Worm (Caenorhabditis elegans) whole organism, L1 larva: ENCODE measurements around the gene csc-1.

ENCODE experiments used
- C04F5.9 ChIP-seq: sonication (generic microtip); optimal IDR thresholded peaks from 2 replicates; lab custom pipeline; 2016; ENCODE audit warnings: missing genetic modification characterization, missing compliant biosample characterization
- C16A3.4 ChIP-seq: fragments of 150-350 bp; optimal IDR thresholded peaks from 2 replicates; lab custom pipeline; 2014; ENCODE audit warnings: missing biosample characterization, missing genetic modification characterization
- C34B4.2 ChIP-seq: sonication (generic microtip); optimal IDR thresholded peaks from 2 replicates; lab custom pipeline; 2017; ENCODE audit warnings: mild to moderate bottlenecking, missing genetic modification characterization, missing compliant biosample characterization
- F16B12.6 ChIP-seq: fragments of 150-350 bp; optimal IDR thresholded peaks from 2 replicates; lab custom pipeline; 2014; ENCODE audit warnings: missing biosample characterization, missing genetic modification characterization
- Y116A8C.19 ChIP-seq: sonication (generic microtip); optimal IDR thresholded peaks from 2 replicates; lab custom pipeline; 2016; ENCODE audit warnings: missing compliant biosample characterization, missing genetic modification characterization, borderline replicate concordance
- alr-1 ChIP-seq: fragments of 200-800 bp; sonication (Bioruptor generic); optimal IDR thresholded peaks from 2 replicates; lab custom pipeline; 2018; ENCODE audit warnings: borderline replicate concordance, mild to moderate bottlenecking, missing genetic modification characterization, missing compliant biosample characterization
- ama-1 ChIP-seq: fragments of 150-350 bp; optimal IDR thresholded peaks from 2 replicates; lab custom pipeline; 2014
- blmp-1 ChIP-seq: fragments of 150-350 bp; optimal IDR thresholded peaks from 2 replicates; lab custom pipeline; 2014; ENCODE audit warnings: missing biosample characterization, missing genetic modification characterization
- ceh-8 ChIP-seq: fragments of 200-800 bp; sonication (Bioruptor generic); optimal IDR thresholded peaks from 2 replicates; lab custom pipeline; 2018; ENCODE audit warnings: mild to moderate bottlenecking, missing genetic modification characterization, moderate library complexity, missing compliant biosample characterization
- ceh-82 ChIP-seq, 3 experiments: fragments of 150-350 bp in 1 of 3; sonication (generic microtip) in 2 of 3; optimal IDR thresholded peaks; 2 replicates each; lab custom pipeline; 2014 to 2017; ENCODE audit warnings: missing biosample characterization in 3 of 3, missing genetic modification characterization in 3 of 3
- ceh-88 ChIP-seq: fragments of 200-800 bp; sonication (Bioruptor generic); IDR thresholded peaks from 2 replicates; pipeline ENCODE4 v1.3.6; 2022; ENCODE audit warnings: missing genetic modification characterization, missing compliant biosample characterization
- dpl-1 ChIP-seq, 3 experiments: fragments of 150-350 bp in 2 of 3; sonication (generic microtip) in 1 of 3; optimal IDR thresholded peaks; 2 replicates each; lab custom pipeline; 2014 to 2017; ENCODE audit warnings: missing biosample characterization in 3 of 3, missing genetic modification characterization in 3 of 3, missing genetic modification reagents in 3 of 3
- efl-1 ChIP-seq, 4 experiments: fragments of 150-350 bp; optimal IDR thresholded peaks in 3 of 4; peaks in 1 of 4; 1 replicate in 1 of 4; 2 replicates in 3 of 4; lab custom pipeline; 2014; ENCODE audit warnings: missing biosample characterization in 2 of 4, missing genetic modification characterization in 2 of 4, missing genetic modification reagents in 2 of 4
- egl-13 ChIP-seq: sonication (generic microtip); optimal IDR thresholded peaks from 2 replicates; lab custom pipeline; 2016; ENCODE audit warnings: missing genotype, missing genetic modification reagents, missing genetic modification characterization, missing compliant biosample characterization
- egl-27 ChIP-seq, 2 experiments: fragments of 150-350 bp in 1 of 2; sonication (generic microtip); optimal IDR thresholded peaks; 3 replicates each; lab custom pipeline; 2017 to 2018; ENCODE audit warnings: missing biosample characterization in 2 of 2, missing genetic modification characterization in 2 of 2, missing genetic modification reagents in 2 of 2
- fkh-8 ChIP-seq: sonication (generic microtip); optimal IDR thresholded peaks from 2 replicates; lab custom pipeline; 2016; ENCODE audit warnings: mild to moderate bottlenecking, missing genetic modification characterization, missing compliant biosample characterization
- isw-1 ChIP-seq: fragments of 200-800 bp; sonication (Bioruptor generic); IDR thresholded peaks from 2 replicates; pipeline ENCODE4 v1.3.6; 2022; ENCODE audit warnings: missing genetic modification characterization, missing compliant biosample characterization
- lin-13 ChIP-seq: fragments of 150-350 bp; optimal IDR thresholded peaks from 2 replicates; lab custom pipeline; 2014; ENCODE audit warnings: missing biosample characterization, missing genetic modification reagents, missing genetic modification characterization
- lin-15B ChIP-seq: fragments of 150-350 bp; sonication (generic microtip); optimal IDR thresholded peaks from 3 replicates; lab custom pipeline; 2014; ENCODE audit warnings: missing biosample characterization, missing genetic modification characterization
- lin-35 ChIP-seq, 2 experiments: fragments of 150-350 bp; optimal IDR thresholded peaks; 2 replicates each; lab custom pipeline; 2014; ENCODE audit warnings: missing biosample characterization in 2 of 2, missing genetic modification characterization in 2 of 2, missing genetic modification reagents in 2 of 2
- lir-3 ChIP-seq: sonication (generic microtip); optimal IDR thresholded peaks from 2 replicates; lab custom pipeline; 2016; ENCODE audit warnings: mild to moderate bottlenecking, missing genetic modification characterization, moderate library complexity, missing compliant biosample characterization; ENCODE audit not compliant: poor library complexity
- lsy-2 ChIP-seq, 2 experiments: fragments of 150-350 bp; optimal IDR thresholded peaks; 2 replicates each; lab custom pipeline; 2014; ENCODE audit warnings: missing biosample characterization in 2 of 2, missing genetic modification characterization in 2 of 2
- mep-1 ChIP-seq: fragments of 150-350 bp; optimal IDR thresholded peaks from 2 replicates; lab custom pipeline; 2014; ENCODE audit warnings: missing biosample characterization, missing genetic modification characterization
- nhr-11 ChIP-seq: fragments of 150-350 bp; optimal IDR thresholded peaks from 2 replicates; lab custom pipeline; 2014; ENCODE audit warnings: missing biosample characterization, missing genetic modification characterization
- nhr-19 ChIP-seq: fragments of 200-800 bp; sonication (Bioruptor generic); conservative IDR thresholded peaks from 2 replicates; pipeline ENCODE4 v1.3.6; 2022; ENCODE audit warnings: missing genetic modification characterization, missing compliant biosample characterization
- nhr-76 ChIP-seq: sonication (generic microtip); optimal IDR thresholded peaks from 2 replicates; lab custom pipeline; 2017; ENCODE audit warnings: missing biosample characterization, missing genetic modification characterization
- nhr-77 ChIP-seq: fragments of 150-350 bp; optimal IDR thresholded peaks from 2 replicates; lab custom pipeline; 2014; ENCODE audit warnings: missing biosample characterization, missing genetic modification characterization
- nhr-85 ChIP-seq: sonication (generic microtip); peaks from one replicate; lab custom pipeline; 2016; ENCODE audit warnings: missing genetic modification characterization, inconsistent platforms, missing compliant biosample characterization
- nhr-90 ChIP-seq: sonication (generic microtip); optimal IDR thresholded peaks from 2 replicates; lab custom pipeline; 2016; ENCODE audit warnings: mild to moderate bottlenecking, missing genetic modification characterization, missing compliant biosample characterization; ENCODE audit not compliant: poor library complexity
- pag-3 ChIP-seq: sonication (generic microtip); optimal IDR thresholded peaks from 2 replicates; lab custom pipeline; 2017; ENCODE audit warnings: missing genetic modification characterization, mild to moderate bottlenecking, missing compliant biosample characterization, antibody characterized with exemption, borderline replicate concordance; ENCODE audit not compliant: insufficient read depth
- pqm-1 ChIP-seq: sonication (generic microtip); optimal IDR thresholded peaks from 3 replicates; lab custom pipeline; 2017; ENCODE audit warnings: missing biosample characterization, missing genetic modification characterization
- skn-1 ChIP-seq: fragments of 150-350 bp; optimal IDR thresholded peaks from 2 replicates; lab custom pipeline; 2014; ENCODE audit warnings: missing biosample characterization, missing genetic modification characterization
- snpc-4 ChIP-seq: fragments of 150-350 bp; optimal IDR thresholded peaks from 2 replicates; lab custom pipeline; 2014; ENCODE audit warnings: missing biosample characterization, missing genetic modification characterization
- snu-23 ChIP-seq: sonication (generic microtip); optimal IDR thresholded peaks from 2 replicates; lab custom pipeline; 2016; ENCODE audit warnings: missing genetic modification characterization, missing compliant biosample characterization
- sox-4 ChIP-seq: sonication (generic microtip); optimal IDR thresholded peaks from 2 replicates; lab custom pipeline; 2016; ENCODE audit warnings: missing genetic modification characterization, missing compliant biosample characterization
- sup-37 ChIP-seq: fragments of 200-800 bp; sonication (Bioruptor generic); optimal IDR thresholded peaks from 2 replicates; lab custom pipeline; 2018; ENCODE audit warnings: mild to moderate bottlenecking, missing genetic modification characterization, missing compliant biosample characterization
- tbx-2 ChIP-seq: sonication (generic microtip); optimal IDR thresholded peaks from 2 replicates; lab custom pipeline; 2016; ENCODE audit warnings: missing genetic modification characterization, missing compliant biosample characterization
- unc-130 ChIP-seq: fragments of 150-350 bp; optimal IDR thresholded peaks from 2 replicates; lab custom pipeline; 2017; ENCODE audit warnings: missing biosample characterization, missing genetic modification characterization, inconsistent platforms
- unc-30 ChIP-seq: sonication (generic microtip); optimal IDR thresholded peaks from 2 replicates; lab custom pipeline; 2017; ENCODE audit warnings: missing biosample characterization, missing genetic modification characterization
- unc-98 ChIP-seq: fragments of 200-800 bp; sonication (Bioruptor generic); IDR thresholded peaks from 2 replicates; pipeline ENCODE4 v1.3.6; 2022; ENCODE audit warnings: missing genetic modification characterization, missing compliant biosample characterization
- xbp-1 ChIP-seq: sonication (generic microtip); optimal IDR thresholded peaks from 2 replicates; lab custom pipeline; 2016; ENCODE audit warnings: missing genetic modification characterization, missing compliant biosample characterization
- zip-4 ChIP-seq: fragments of 200-800 bp; sonication (Bioruptor generic); optimal IDR thresholded peaks from 2 replicates; lab custom pipeline; 2018; ENCODE audit warnings: mild to moderate bottlenecking, missing genetic modification characterization, moderate library complexity, missing compliant biosample characterization
- ztf-4 ChIP-seq: fragments of 150-350 bp; optimal IDR thresholded peaks from 2 replicates; lab custom pipeline; 2014; ENCODE audit warnings: missing biosample characterization, missing genetic modification characterization

The csc-1 gene

DNA sequence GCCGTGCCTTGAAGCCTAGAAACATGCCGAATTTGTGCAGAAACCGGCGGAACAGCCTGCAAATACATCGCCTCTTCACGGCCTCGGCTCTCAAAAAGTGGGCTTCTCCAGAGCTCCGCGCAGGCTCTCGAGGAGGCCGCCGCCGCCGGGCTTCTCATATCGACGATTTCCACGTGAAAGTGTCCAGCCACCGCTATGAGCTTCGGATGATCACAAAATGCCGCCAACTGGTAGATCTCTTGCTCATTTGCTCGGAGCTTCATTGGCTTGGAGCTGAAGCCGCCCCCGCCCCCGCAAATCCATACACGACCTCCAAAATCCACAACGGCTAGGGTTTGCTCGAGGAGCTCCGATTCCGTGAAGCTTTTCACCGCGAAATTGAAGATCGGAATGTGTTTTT, 36.2 kb upstream of the csc-1 start:
- TF ChIP-seq pqm-1 (tag; lab: Kevin White, UChicago) (no peak), zip-4 (GFP tag; lab: Kevin White, UChicago) (no peak), nhr-11 (no peak), efl-1 (optimal IDR thresholded peaks at IDR 0.05; lab: Kevin White, UChicago) (no peak), efl-1 (GFP tag; optimal IDR thresholded peaks at IDR 0.05 in 1 of 2; lab: Kevin White, UChicago) (no peak), F16B12.6 (tag; lab: Kevin White, UChicago) (no peak), egl-27 (tag; optimal IDR thresholded peaks at IDR 0.05; lab: Kevin White, UChicago) (no peak), mep-1 (no peak), alr-1 (tag; lab: Kevin White, UChicago) (no peak), pag-3 (tag; lab: Kevin White, UChicago) (no peak), fkh-8 (no peak), C34B4.2 (tag; lab: Kevin White, UChicago) (no peak)

DNA sequence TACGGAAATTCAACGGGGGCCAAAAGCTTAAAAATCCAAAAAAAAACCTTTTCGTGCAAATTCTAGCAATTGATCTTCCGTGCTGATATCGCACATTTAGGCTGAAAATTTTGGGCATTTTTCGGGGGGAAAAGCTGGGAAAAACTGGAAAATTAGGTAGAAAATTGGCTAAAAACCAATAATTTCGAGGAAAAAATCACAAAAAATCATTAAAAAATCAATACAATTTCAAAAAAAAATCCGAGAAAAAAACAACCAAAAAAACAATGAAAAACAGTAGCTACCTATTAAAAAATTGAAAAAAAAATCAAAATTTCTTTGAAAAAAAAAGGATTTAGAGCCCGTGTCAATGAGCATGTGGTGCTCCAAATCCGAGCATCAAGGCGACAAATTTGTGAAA, 28.9 kb upstream of the csc-1 start, which contains the start of gene Y48E1B.3:
TSS of gene Y48E1B.3 (minus strand) at position 101 of the 400 bp plus-strand sequence.
- no peak for TF ChIP-seq sox-4 (tag; lab: Kevin White, UChicago)
- no peak for TF ChIP-seq skn-1 (tag; lab: Kevin White, UChicago)
- TF ChIP-seq ama-1 (lab: Kevin White, UChicago), result no peak
- no peak for TF ChIP-seq pag-3 (tag; lab: Kevin White, UChicago)
- TF ChIP-seq C04F5.9, result no peak
- TF ChIP-seq zip-4 (GFP tag; lab: Kevin White, UChicago), result no peak

DNA sequence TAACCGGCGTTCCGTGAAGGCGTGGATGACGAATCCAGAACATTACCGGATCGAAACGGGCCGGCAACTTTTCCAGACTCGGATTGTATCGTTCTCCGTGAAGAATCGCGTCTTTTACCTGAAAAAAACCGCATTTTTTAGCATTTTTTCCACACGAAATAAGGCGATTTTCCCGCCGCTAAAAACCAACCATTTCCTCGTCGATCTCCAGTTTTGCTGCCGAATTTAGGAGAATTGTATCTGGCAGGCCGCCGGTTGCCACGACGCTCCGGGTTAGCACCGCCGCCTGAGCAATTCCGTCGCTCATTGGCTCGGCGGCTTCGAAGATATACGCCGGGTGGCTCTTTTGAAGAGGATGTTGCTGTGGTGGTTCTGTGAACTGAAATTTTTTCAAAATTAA, 22.4 kb upstream of the csc-1 start:
- no peak for TF ChIP-seq snpc-4
- TF ChIP-seq efl-1 (optimal IDR thresholded peaks at IDR 0.05; lab: Kevin White, UChicago), result no peak
- peak in 1 of 2 experiments; percentile 64 for TF ChIP-seq efl-1 (GFP tag; optimal IDR thresholded peaks at IDR 0.05 in 1 of 2; lab: Kevin White, UChicago)

DNA sequence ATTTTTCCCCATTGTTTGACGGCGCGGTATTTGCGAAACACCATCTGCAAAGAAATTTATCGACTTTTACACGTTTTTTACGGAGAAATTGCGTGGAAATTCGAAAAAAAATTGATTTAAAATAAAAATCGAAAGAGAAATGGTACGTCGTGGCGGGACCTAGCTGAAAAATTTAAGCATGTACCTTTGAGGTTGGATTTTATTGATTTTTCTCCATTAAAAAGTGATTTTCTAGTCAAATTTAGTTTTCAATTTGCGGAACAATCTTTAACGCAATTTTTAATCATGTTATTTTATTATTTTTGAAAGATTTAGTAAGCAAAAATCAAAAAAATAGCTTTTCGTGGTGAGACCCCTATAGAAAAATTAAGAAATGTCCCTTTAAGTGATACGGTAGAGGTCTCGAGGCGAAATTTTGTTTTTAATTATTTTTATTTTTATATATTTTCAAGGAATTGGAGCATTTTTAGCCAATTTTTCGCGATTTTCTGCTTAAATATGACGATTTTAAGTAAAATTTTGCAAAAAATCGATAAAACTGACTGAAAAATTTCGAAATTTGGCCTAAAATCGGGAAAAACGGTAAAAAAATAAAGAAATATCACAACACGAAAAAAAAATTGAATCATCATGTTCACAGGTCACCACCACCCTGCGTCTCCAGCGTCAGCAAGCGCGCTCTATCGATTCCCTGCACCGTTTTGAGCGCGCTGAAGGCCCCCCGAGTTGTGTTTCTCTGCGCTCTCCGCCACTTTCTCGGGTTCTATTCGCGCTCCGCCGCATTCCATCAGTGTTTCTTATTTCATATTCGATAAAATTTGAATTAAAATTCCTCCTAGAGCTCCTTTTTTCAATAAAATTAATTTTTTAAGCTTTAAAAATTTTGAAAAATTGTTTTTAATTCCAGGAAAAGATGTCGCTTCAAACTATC, 21.5 kb upstream of the csc-1 start, which contains the start of the genes mrpl-37 and lin-38:
TSS of gene mrpl-37 (minus strand) at position 51 of the 931 bp plus-strand sequence.
TSS of gene lin-38 (plus strand) at position 908 of the 931 bp plus-strand sequence.
- TF ChIP-seq unc-30 (tag; lab: Kevin White, UChicago), result no peak
- TF ChIP-seq blmp-1, result peak; percentile 23
- TF ChIP-seq lsy-2 (tag; optimal IDR thresholded peaks at IDR 0.05; lab: Kevin White, UChicago), result peak; percentile 60 to 85
- peak; percentile 78 for TF ChIP-seq C16A3.4 (tag; lab: Kevin White, UChicago)
- peak; percentile 80 to 83 for TF ChIP-seq lin-35 (GFP tag; optimal IDR thresholded peaks at IDR 0.05; lab: Kevin White, UChicago)
- TF ChIP-seq ztf-4, result no peak
- peak; percentile 78 for TF ChIP-seq snu-23
- TF ChIP-seq snpc-4, result peak; percentile 48
- peak; percentile 60 for TF ChIP-seq unc-130 (tag; lab: Kevin White, UChicago)
- TF ChIP-seq ceh-8, result no peak
- TF ChIP-seq nhr-76, result no peak
- TF ChIP-seq nhr-85 (tag; lab: Kevin White, UChicago), result peak; percentile 41
- no peak for TF ChIP-seq Y116A8C.19 (tag; lab: Kevin White, UChicago)
- TF ChIP-seq sup-37 (GFP tag; lab: Kevin White, UChicago), result no peak
- peak; percentile 38; the same call in 1 of the 2 replicates for TF ChIP-seq ceh-88 (GFP tag; lab: Robert Waterston, UW)
- TF ChIP-seq fkh-8, result peak; percentile 75
- TF ChIP-seq mep-1, result peak; percentile 56
- TF ChIP-seq xbp-1 (tag; lab: Kevin White, UChicago), result peak; percentile 54
- peak; percentile 58 to 77 (median 69) for TF ChIP-seq dpl-1 (GFP tag; optimal IDR thresholded peaks at IDR 0.05; lab: Kevin White, UChicago)
- TF ChIP-seq ceh-82 (tag; optimal IDR thresholded peaks at IDR 0.05; lab: Kevin White, UChicago), result peak in 2 of 3 experiments; percentile 10 to 81
- TF ChIP-seq egl-13 (tag; lab: Kevin White, UChicago), result peak; percentile 35
- TF ChIP-seq nhr-19 (GFP tag; lab: Robert Waterston, UW), result peak; percentile 53
- TF ChIP-seq F16B12.6 (tag; lab: Kevin White, UChicago), result peak; percentile 63
- TF ChIP-seq isw-1 (GFP tag; lab: Robert Waterston, UW), result peak; percentile 32; the same call in 1 of the 2 replicates
- TF ChIP-seq lin-15B (tag; lab: Kevin White, UChicago), result peak; percentile 97
- TF ChIP-seq tbx-2, result peak; percentile 54
- peak; percentile 91 for TF ChIP-seq nhr-77 (tag; lab: Kevin White, UChicago)
- TF ChIP-seq lir-3, result no peak
- TF ChIP-seq nhr-90 (tag; lab: Kevin White, UChicago), result peak; percentile 9
- no peak; the same call in 1 of the 2 replicates for TF ChIP-seq unc-98
- peak; percentile 65 for TF ChIP-seq lin-13 (GFP tag; lab: Kevin White, UChicago)
- TF ChIP-seq nhr-11, result no peak
